Worm (Caenorhabditis elegans): Measurements from ENCODE around the gene F54E7.6.

- TF ChIP-seq nhr-28 (tag; optimal IDR thresholded peaks at IDR 0.05) (no peak), lin-13 (tag; optimal IDR thresholded peaks at IDR 0.05) (no peak), unc-120 (tag; optimal IDR thresholded peaks at IDR 0.05; ENCODE audit: poor library complexity, severe bottlenecking) (no peak), elt-1 (tag; optimal IDR thresholded peaks at IDR 0.05; ENCODE audit: borderline replicate concordance, insufficient read depth) (no peak)
These were observed 28.4 kb downstream of the F54E7.6 start for ce11 chrIII:5632426-5632976.
